Worm (Caenorhabditis elegans): Measurements from ENCODE around the gene R08C7.12.

R08C7.12 gene

DNA sequence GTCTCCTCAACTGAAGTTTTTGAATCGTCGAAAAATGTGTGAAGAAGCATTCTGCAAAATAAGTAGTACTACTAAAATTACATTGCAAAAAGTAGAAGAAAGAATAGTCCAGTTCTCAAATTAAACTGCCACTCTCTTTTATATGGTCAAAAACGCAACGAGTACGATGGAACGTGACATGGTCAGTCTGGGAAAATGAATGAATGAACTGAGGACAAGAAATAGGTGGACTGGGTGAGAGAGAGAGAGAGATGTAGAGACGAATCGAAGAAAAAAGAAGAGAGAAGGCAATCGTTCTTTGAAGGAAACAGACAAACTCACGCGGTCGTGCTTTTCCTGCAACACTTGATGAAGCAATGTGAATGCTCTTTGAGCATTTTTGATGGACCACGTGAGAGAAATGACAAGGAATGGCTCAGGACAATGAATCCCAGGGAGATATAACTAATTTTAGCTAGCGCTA lies 27.5 kb downstream of the R08C7.12 start, which contains the start of gene M01H9.3:
M01H9.3 (minus strand) TSS at position 51 of the 463 bp plus-strand sequence.
- TF ChIP-seq nhr-10 (tag; optimal IDR thresholded peaks at IDR 0.05) (no peak), ceh-44 (GFP tag; IDR thresholded peaks at IDR 0.05) (no peak), lin-15B (tag; optimal IDR thresholded peaks at IDR 0.05) (no peak), F44E2.7 (GFP tag; IDR thresholded peaks at IDR 0.05) (no peak), mes-2 (tag; optimal IDR thresholded peaks at IDR 0.05; ENCODE audit: poor library complexity, severe bottlenecking) (peak; percentile 42), aha-1 (tag) (peak; percentile 95), ceh-32 (tag; optimal IDR thresholded peaks at IDR 0.05; ENCODE audit: poor library complexity) (no peak), jun-1 (tag; optimal IDR thresholded peaks at IDR 0.05) (no peak), tag-97 (GFP tag; IDR thresholded peaks at IDR 0.05) (no peak), ZK337.2 (GFP tag; IDR thresholded peaks at IDR 0.05) (no peak), nhr-111 (GFP tag; optimal IDR thresholded peaks at IDR 0.05) (no peak), lir-3 (tag; optimal IDR thresholded peaks at IDR 0.05) (no peak), Y5F2A.4 (GFP tag; optimal IDR thresholded peaks at IDR 0.05) (no peak), tra-1 (GFP tag; IDR thresholded peaks at IDR 0.05) (no peak), lin-13 (GFP tag; optimal IDR thresholded peaks at IDR 0.05) (no peak), nhr-25 (tag; optimal IDR thresholded peaks at IDR 0.05; ENCODE audit: borderline replicate concordance, insufficient read depth) (peak; percentile 44), mep-1 (tag; optimal IDR thresholded peaks at IDR 0.05) (peak; percentile 66), nhr-6 (tag; optimal IDR thresholded peaks at IDR 0.05) (no peak), madf-5 (GFP tag; IDR thresholded peaks at IDR 0.05) (no peak), nhr-11 (tag; optimal IDR thresholded peaks at IDR 0.05) (peak; percentile 61), ama-1 (optimal IDR thresholded peaks at IDR 0.05) (peak; percentile 86), hlh-30 (tag; optimal IDR thresholded peaks at IDR 0.05; ENCODE audit: insufficient read depth) (peak; percentile 95), attf-4 (tag; optimal IDR thresholded peaks at IDR 0.05) (no peak), unc-130 (GFP tag; optimal IDR thresholded peaks at IDR 0.05) (no peak), dve-1 (tag; optimal IDR thresholded peaks at IDR 0.05; ENCODE audit: insufficient read depth) (peak; percentile 74), dmd-6 (GFP tag; IDR thresholded peaks at IDR 0.05) (peak; percentile 87), spr-1 (tag; optimal IDR thresholded peaks at IDR 0.05) (no peak), arid-1 (GFP tag; conservative IDR thresholded peaks at IDR 0.05) (no peak), daf-8 (GFP tag; IDR thresholded peaks at IDR 0.05) (no peak), egl-43 (GFP tag; IDR thresholded peaks at IDR 0.05) (no peak), nhr-76 (tag; optimal IDR thresholded peaks at IDR 0.05) (no peak), mxl-3 (GFP tag; optimal IDR thresholded peaks at IDR 0.05) (peak; percentile 46), dmd-9 (GFP tag; IDR thresholded peaks at IDR 0.05) (no peak), lin-29 (GFP tag; IDR thresholded peaks at IDR 0.05) (no peak), lin-39 (tag; optimal IDR thresholded peaks at IDR 0.05) (no peak), lin-38 (GFP tag; IDR thresholded peaks at IDR 0.05) (no peak), gei-8 (GFP tag; optimal IDR thresholded peaks at IDR 0.05) (no peak), skn-1 (tag; optimal IDR thresholded peaks at IDR 0.05) (no peak), sdz-12 (GFP tag; optimal IDR thresholded peaks at IDR 0.05) (no peak), lim-7 (GFP tag; IDR thresholded peaks at IDR 0.05) (no peak), lin-1 (GFP tag; IDR thresholded peaks at IDR 0.05) (0 out of 2 replicates have a peak, but pooled peaks have one; percentile 11), saeg-2 (GFP tag; IDR thresholded peaks at IDR 0.05) (no peak), daf-12 (tag; optimal IDR thresholded peaks at IDR 0.05) (no peak), D1046.2 (GFP tag; IDR thresholded peaks at IDR 0.05) (no peak), lsy-2 (tag; optimal IDR thresholded peaks at IDR 0.05) (peak in 1 of 2 experiments; percentile 67), ceh-82 (tag; optimal IDR thresholded peaks at IDR 0.05) (no peak), snpc-1.2 (GFP tag; IDR thresholded peaks at IDR 0.05) (no peak), nhr-41 (GFP tag; IDR thresholded peaks at IDR 0.05) (no peak), Y105C5A.15 (GFP tag; IDR thresholded peaks at IDR 0.05) (no peak), zip-11 (GFP tag; IDR thresholded peaks at IDR 0.05) (no peak), ceh-28 (tag; optimal IDR thresholded peaks at IDR 0.05) (no peak), ctbp-1 (GFP tag; IDR thresholded peaks at IDR 0.05) (no peak)

Data from whole organism, L4 larva.